Fruit fly (Drosophila melanogaster): ENCODE measurements around the gene CG10184.

DNA sequence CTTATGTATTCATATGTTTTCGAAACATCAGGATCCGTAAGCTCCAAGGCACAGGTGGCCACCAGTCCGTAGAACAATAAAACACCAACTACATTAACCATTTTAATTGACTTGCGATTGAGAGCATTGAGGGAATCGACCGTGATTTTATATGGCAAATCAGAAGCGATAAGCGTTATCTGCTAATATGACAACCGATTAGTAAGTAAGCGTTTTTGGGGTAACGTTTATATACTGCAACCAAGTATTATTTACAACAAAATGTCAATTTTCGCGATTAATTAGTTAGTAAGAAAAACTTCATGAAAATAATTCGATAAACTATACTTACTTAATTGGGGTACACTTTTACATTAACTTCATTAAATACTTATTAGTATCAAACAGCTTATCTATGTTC is 9.1 kb downstream of the CG10184 start, which contains the start of gene CG16723:
- no peak for TF ChIP-seq Ets21C (GFP tag; optimal IDR thresholded peaks at IDR 0.05)
- TF ChIP-seq CG10669 (GFP tag; optimal IDR thresholded peaks at IDR 0.05): no peak

Measured in whole organism, prepupa.